Fruit fly (Drosophila melanogaster) whole organism, embryonic: ENCODE data around the gene Srg3.

Source experiments
- Atf6 ChIP-seq: fragments of 200-800 bp; sonication (Bioruptor generic); IDR thresholded peaks from 2 replicates; pipeline ENCODE4 v1.3.6; 2022; ENCODE audit warnings: missing biosample characterization, missing genetic modification characterization
- CG12391 ChIP-seq: fragments of 200-800 bp; sonication (Bioruptor generic); optimal IDR thresholded peaks from 3 replicates; lab custom pipeline; 2018; ENCODE audit warnings: missing biosample characterization, mild to moderate bottlenecking, missing genetic modification characterization, moderate library complexity
- CG14441 ChIP-seq: fragments of 200-800 bp; sonication (Bioruptor generic); IDR thresholded peaks from 2 replicates; pipeline ENCODE4 v1.3.6; 2022; ENCODE audit warnings: missing biosample characterization, missing genetic modification characterization
- CG17912 ChIP-seq: fragments of 200-800 bp; sonication (Bioruptor generic); optimal IDR thresholded peaks from 2 replicates; lab custom pipeline; 2018; ENCODE audit warnings: missing biosample characterization, mild to moderate bottlenecking, missing genetic modification characterization
- CG18262 ChIP-seq: fragments of 200-800 bp; optimal IDR thresholded peaks from 3 replicates; lab custom pipeline; 2019; ENCODE audit warnings: missing biosample characterization, mild to moderate bottlenecking, missing genetic modification characterization, moderate library complexity
- CG18764 ChIP-seq: fragments of 200-800 bp; sonication (Bioruptor generic); optimal IDR thresholded peaks from 3 replicates; lab custom pipeline; 2016; ENCODE audit warnings: missing biosample characterization, missing genetic modification characterization
- CG2129 ChIP-seq: fragments of 200-800 bp; sonication (Bioruptor generic); IDR thresholded peaks from 2 replicates; pipeline ENCODE4 v1.3.6; 2022; ENCODE audit warnings: missing biosample characterization, missing genetic modification characterization; ENCODE audit not compliant: partially characterized antibody
- CG2199 ChIP-seq: fragments of 200-800 bp; sonication (Bioruptor generic); IDR thresholded peaks from 3 replicates; pipeline ENCODE4 v1.3.6; 2022; ENCODE audit warnings: missing biosample characterization, missing genetic modification characterization
- CG2202 ChIP-seq: fragments of 200-800 bp; sonication (Bioruptor generic); optimal IDR thresholded peaks from 2 replicates; lab custom pipeline; 2018; ENCODE audit warnings: missing biosample characterization, mild to moderate bottlenecking, missing genetic modification characterization
- CG2712 ChIP-seq: fragments of 200-800 bp; optimal IDR thresholded peaks from 3 replicates; lab custom pipeline; 2019; ENCODE audit warnings: missing biosample characterization, mild to moderate bottlenecking, missing genetic modification characterization, moderate library complexity
- CG2875 ChIP-seq: fragments of 200-800 bp; sonication (Bioruptor generic); optimal IDR thresholded peaks from 2 replicates; lab custom pipeline; 2017; ENCODE audit warnings: missing biosample characterization, mild to moderate bottlenecking, missing genetic modification characterization, missing genetic modification reagents
- CG32532 ChIP-seq: fragments of 200-800 bp; sonication (Bioruptor generic); IDR thresholded peaks from 2 replicates; pipeline ENCODE4 v1.3.6; 2022; ENCODE audit warnings: missing biosample characterization, missing genetic modification characterization
- CG34422 ChIP-seq: fragments of 200-800 bp; sonication (Bioruptor generic); IDR thresholded peaks from 3 replicates; pipeline ENCODE4 v1.3.6; 2022; ENCODE audit warnings: missing biosample characterization, missing genetic modification characterization
- CG4424 ChIP-seq: fragments of 200-800 bp; sonication (Bioruptor generic); optimal IDR thresholded peaks from 3 replicates; lab custom pipeline; 2016; ENCODE audit warnings: missing biosample characterization, missing genetic modification characterization
- CG4820 ChIP-seq: fragments of 200-800 bp; sonication (Bioruptor generic); optimal IDR thresholded peaks from 3 replicates; lab custom pipeline; 2016; ENCODE audit warnings: missing biosample characterization, missing genetic modification characterization
- CG5953 ChIP-seq: fragments of 200-800 bp; sonication (Bioruptor generic); IDR thresholded peaks from 2 replicates; pipeline ENCODE4 v1.3.6; 2022; ENCODE audit warnings: missing biosample characterization, missing genetic modification characterization
- CG6175 ChIP-seq: fragments of 200-800 bp; sonication (Bioruptor generic); IDR thresholded peaks from 3 replicates; pipeline ENCODE4 v1.3.6; 2022; ENCODE audit warnings: missing biosample characterization, missing genetic modification characterization
- CG7271 ChIP-seq: fragments of 200-800 bp; sonication (Bioruptor generic); optimal IDR thresholded peaks from 2 replicates; lab custom pipeline; 2018; ENCODE audit warnings: missing biosample characterization, mild to moderate bottlenecking, missing genetic modification characterization, moderate library complexity
- CG7357 ChIP-seq: fragments of 200-800 bp; sonication (Bioruptor generic); IDR thresholded peaks from 3 replicates; pipeline ENCODE4 v1.3.6; 2022; ENCODE audit warnings: missing biosample characterization, missing genetic modification characterization
- CG8290 ChIP-seq, 3 experiments: fragments of 200-800 bp; sonication (Bioruptor generic); optimal IDR thresholded peaks; 2 replicates each; lab custom pipeline; 2016 to 2019; ENCODE audit warnings: missing biosample characterization in 3 of 3, missing genetic modification characterization in 3 of 3, mild to moderate bottlenecking in 2 of 3, moderate library complexity in 1 of 3
- CG9727 ChIP-seq: fragments of 200-800 bp; sonication (Bioruptor generic); optimal IDR thresholded peaks from 3 replicates; lab custom pipeline; 2017; ENCODE audit warnings: missing biosample characterization, mild to moderate bottlenecking, missing genetic modification characterization
- D19A ChIP-seq: fragments of 200-800 bp; optimal IDR thresholded peaks from 3 replicates; lab custom pipeline; 2019; ENCODE audit warnings: missing biosample characterization, mild to moderate bottlenecking, missing genetic modification characterization, moderate library complexity
- D19B ChIP-seq: fragments of 200-800 bp; sonication (Bioruptor generic); optimal IDR thresholded peaks from 2 replicates; lab custom pipeline; 2017; ENCODE audit warnings: missing biosample characterization, mild to moderate bottlenecking, missing genetic modification characterization
- Dek ChIP-seq: fragments of 200-800 bp; sonication (Bioruptor generic); optimal IDR thresholded peaks from 3 replicates; lab custom pipeline; 2019; ENCODE audit warnings: missing biosample characterization, mild to moderate bottlenecking, missing genetic modification characterization, moderate library complexity
- E2f1 ChIP-seq: fragments of 200-800 bp; sonication (Bioruptor generic); IDR thresholded peaks from 2 replicates; pipeline ENCODE4 v1.3.6; 2022; ENCODE audit warnings: missing biosample characterization, missing genetic modification characterization
- Gug ChIP-seq: fragments of 200-800 bp; sonication (Bioruptor generic); IDR thresholded peaks from 4 replicates; pipeline ENCODE4 v1.3.6; 2022; ENCODE audit warnings: missing biosample characterization, missing genetic modification characterization
- H15 ChIP-seq: fragments of 200-800 bp; sonication (Bioruptor generic); IDR thresholded peaks from 3 replicates; pipeline ENCODE4 v1.3.6; 2022; ENCODE audit warnings: missing biosample characterization, missing genetic modification characterization
- HHEX ChIP-seq: fragments of 200-800 bp; sonication (Bioruptor generic); optimal IDR thresholded peaks from 3 replicates; lab custom pipeline; 2017; ENCODE audit warnings: missing biosample characterization, mild to moderate bottlenecking, missing genetic modification characterization, missing genetic modification reagents
- Opbp ChIP-seq: fragments of 200-800 bp; sonication (Bioruptor generic); IDR thresholded peaks from 3 replicates; pipeline ENCODE4 v1.3.6; 2022; ENCODE audit warnings: missing biosample characterization, missing genetic modification characterization; ENCODE audit not compliant: partially characterized antibody
- Stat92E ChIP-seq, 3 experiments: fragments of >200 bp in 2 of 3; fragments of 200-800 bp in 1 of 3; sonication (Bioruptor generic) in 1 of 3; optimal IDR thresholded peaks; 2 replicates each; lab custom pipeline; 2017 to 2019; ENCODE audit warnings: missing biosample characterization in 3 of 3, missing genetic modification characterization in 3 of 3, mild to moderate bottlenecking in 1 of 3, moderate library complexity in 1 of 3
- amos ChIP-seq: fragments of 200-800 bp; sonication (Bioruptor generic); IDR thresholded peaks from 2 replicates; pipeline ENCODE4 v1.3.6; 2022; ENCODE audit warnings: missing biosample characterization, missing genetic modification characterization; ENCODE audit not compliant: partially characterized antibody
- bigmax ChIP-seq: fragments of 200-800 bp; sonication (Bioruptor generic); optimal IDR thresholded peaks from 2 replicates; lab custom pipeline; 2018; ENCODE audit warnings: missing biosample characterization, mild to moderate bottlenecking, missing genetic modification characterization
- cad ChIP-seq: fragments of >200 bp; optimal IDR thresholded peaks from 2 replicates; lab custom pipeline; 2017; ENCODE audit warnings: missing biosample characterization, missing genetic modification characterization
- cwo ChIP-seq: fragments of 200-800 bp; sonication (Bioruptor generic); optimal IDR thresholded peaks from 3 replicates; lab custom pipeline; 2017; ENCODE audit warnings: missing biosample characterization, missing genetic modification characterization, mild to moderate bottlenecking, moderate library complexity, missing genetic modification reagents
- dysf ChIP-seq: fragments of 200-800 bp; sonication (Bioruptor generic); IDR thresholded peaks from 3 replicates; pipeline ENCODE4 v1.3.6; 2022; ENCODE audit warnings: missing biosample characterization, missing genetic modification characterization
- ftz-f1 ChIP-seq: fragments of 200-800 bp; sonication (Bioruptor generic); optimal IDR thresholded peaks from 2 replicates; lab custom pipeline; 2016; ENCODE audit warnings: missing biosample characterization, missing genetic modification characterization
- gce ChIP-seq: fragments of 200-800 bp; sonication (Bioruptor generic); IDR thresholded peaks from 3 replicates; pipeline ENCODE4 v1.3.6; 2022; ENCODE audit warnings: missing biosample characterization, missing genetic modification characterization
- gem ChIP-seq: fragments of 200-800 bp; sonication (Bioruptor generic); optimal IDR thresholded peaks from 2 replicates; lab custom pipeline; 2019; ENCODE audit warnings: missing biosample characterization, mild to moderate bottlenecking, missing genetic modification characterization, moderate library complexity
- ham ChIP-seq: fragments of 200-800 bp; sonication (Bioruptor generic); IDR thresholded peaks from 2 replicates; pipeline ENCODE4 v1.3.6; 2022; ENCODE audit warnings: missing biosample characterization, missing genetic modification characterization
- hb ChIP-seq: fragments of 200-800 bp; sonication (Bioruptor generic); IDR thresholded peaks from 3 replicates; pipeline ENCODE4 v1.3.6; 2022; ENCODE audit warnings: missing biosample characterization, missing genetic modification characterization; ENCODE audit not compliant: partially characterized antibody
- hkb ChIP-seq, 2 experiments: fragments of 200-800 bp in 1 of 2; fragments of >200 bp in 1 of 2; sonication (Bioruptor generic) in 1 of 2; IDR thresholded peaks in 1 of 2; optimal IDR thresholded peaks in 1 of 2; 2 replicates each; pipeline versions ENCODE4 v1.3.6 to Lab custom; 2017 to 2022; ENCODE audit warnings: missing biosample characterization in 1 of 2, missing genetic modification characterization in 1 of 2
- lmd ChIP-seq: fragments of 200-800 bp; sonication (Bioruptor generic); IDR thresholded peaks from 2 replicates; pipeline ENCODE4 v1.3.6; 2022; ENCODE audit warnings: missing biosample characterization, missing genetic modification characterization
- mam ChIP-seq: fragments of 200-800 bp; sonication (Bioruptor generic); optimal IDR thresholded peaks from 3 replicates; lab custom pipeline; 2016; ENCODE audit warnings: missing biosample characterization, missing genetic modification characterization
- org-1 ChIP-seq: fragments of 200-800 bp; sonication (Bioruptor generic); optimal IDR thresholded peaks from 2 replicates; lab custom pipeline; 2017; ENCODE audit warnings: missing biosample characterization, missing genetic modification characterization
- row ChIP-seq: fragments of 200-800 bp; sonication (Bioruptor generic); IDR thresholded peaks from 3 replicates; pipeline ENCODE4 v1.3.6; 2022; ENCODE audit warnings: missing biosample characterization, missing genetic modification characterization
- sd ChIP-seq: fragments of 200-800 bp; sonication (Bioruptor generic); optimal IDR thresholded peaks from 3 replicates; lab custom pipeline; 2018; ENCODE audit warnings: missing biosample characterization, mild to moderate bottlenecking, missing genetic modification characterization, moderate library complexity
- so ChIP-seq: fragments of 200-800 bp; sonication (Bioruptor generic); IDR thresholded peaks from 3 replicates; pipeline ENCODE4 v1.3.6; 2022; ENCODE audit warnings: missing biosample characterization, missing genetic modification characterization
- sqz ChIP-seq: fragments of 200-800 bp; sonication (Bioruptor generic); optimal IDR thresholded peaks from 3 replicates; lab custom pipeline; 2018; ENCODE audit warnings: missing biosample characterization, mild to moderate bottlenecking, missing genetic modification characterization

Srg3 gene

dm6 chr3L:9398435-9398981 lies 44.5 kb upstream of the Srg3 start:
- TF ChIP-seq CG7357 (peak; percentile 39; the same call in 1 of the 3 replicates), org-1 (GFP tag; lab: Kevin White, UChicago) (no peak), hb (GFP tag; lab: Robert Waterston, UW) (no peak), E2f1 (GFP tag; lab: Robert Waterston, UW) (no peak), CG18262 (tag; lab: Kevin White, UChicago) (peak; percentile 0), CG2875 (no peak), CG4820 (GFP tag; lab: Kevin White, UChicago) (peak; percentile 12), dysf (GFP tag; lab: Robert Waterston, UW) (peak; percentile 40; the same call in 1 of the 3 replicates), lmd (GFP tag; lab: Robert Waterston, UW) (peak; percentile 37; the same call in 1 of the 2 replicates), amos (GFP tag; lab: Robert Waterston, UW) (no peak), Opbp (GFP tag; lab: Robert Waterston, UW) (0 out of 3 replicates have a peak, but pooled peaks have one; percentile 13), CG6175 (GFP tag; lab: Robert Waterston, UW) (peak; percentile 38; the same call in 1 of the 3 replicates), Dek (tag; lab: Kevin White, UChicago) (no peak), cad (no peak), ham (GFP tag; lab: Robert Waterston, UW) (no peak), CG12391 (tag; lab: Kevin White, UChicago) (no peak), D19A (peak; percentile 85), sd (tag; lab: Kevin White, UChicago) (peak; percentile 30), so (GFP tag; lab: Robert Waterston, UW) (no peak), CG14441 (0 out of 2 replicates have a peak, but pooled peaks have one; percentile 8), Gug (GFP tag; lab: Robert Waterston, UW) (0 out of 4 replicates have a peak, but pooled peaks have one; percentile 18), Stat92E (GFP tag; optimal IDR thresholded peaks at IDR 0.05; lab: Kevin White, UChicago) (no peak), H15 (0 out of 3 replicates have a peak, but pooled peaks have one; percentile 41), mam (no peak), CG34422 (GFP tag; lab: Robert Waterston, UW) (0 out of 3 replicates have a peak, but pooled peaks have one; percentile 15), gem (tag; lab: Kevin White, UChicago) (peak; percentile 24), Atf6 (GFP tag; lab: Robert Waterston, UW) (0 out of 2 replicates have a peak, but pooled peaks have one; percentile 21), CG9727 (peak; percentile 6), HHEX (GFP tag; lab: Kevin White, UChicago) (peak; percentile 16), bigmax (GFP tag; lab: Kevin White, UChicago) (no peak), hkb (optimal IDR thresholded peaks at IDR 0.05; lab: Kevin White, UChicago) (no peak), hkb (GFP tag; IDR thresholded peaks at IDR 0.05; lab: Robert Waterston, UW) (no peak), ftz-f1 (GFP tag; lab: Kevin White, UChicago) (no peak), CG7271 (tag; lab: Kevin White, UChicago) (no peak), CG17912 (GFP tag; lab: Kevin White, UChicago) (no peak), CG8290 (GFP tag; optimal IDR thresholded peaks at IDR 0.05; lab: Kevin White, UChicago) (no peak), CG8290 (tag; optimal IDR thresholded peaks at IDR 0.05; lab: Kevin White, UChicago) (peak in 1 of 2 experiments; percentile 25), CG2129 (GFP tag; lab: Robert Waterston, UW) (no peak), CG18764 (GFP tag; lab: Kevin White, UChicago) (no peak), CG2202 (tag; lab: Kevin White, UChicago) (no peak), cwo (GFP tag; lab: Kevin White, UChicago) (no peak), CG32532 (GFP tag; lab: Robert Waterston, UW) (peak; percentile 37), CG5953 (no peak), CG4424 (GFP tag; lab: Kevin White, UChicago) (peak; percentile 25), CG2712 (tag; lab: Kevin White, UChicago) (peak; percentile 12), D19B (peak; percentile 90), sqz (no peak), gce (GFP tag; lab: Robert Waterston, UW) (no peak), CG2199 (GFP tag; lab: Robert Waterston, UW) (0 out of 3 replicates have a peak, but pooled peaks have one; percentile 45), row (GFP tag; lab: Robert Waterston, UW) (peak; percentile 59)
